Worm (Caenorhabditis elegans): ENCODE measurements around the gene T19B10.5.

The T19B10.5 gene

DNA sequence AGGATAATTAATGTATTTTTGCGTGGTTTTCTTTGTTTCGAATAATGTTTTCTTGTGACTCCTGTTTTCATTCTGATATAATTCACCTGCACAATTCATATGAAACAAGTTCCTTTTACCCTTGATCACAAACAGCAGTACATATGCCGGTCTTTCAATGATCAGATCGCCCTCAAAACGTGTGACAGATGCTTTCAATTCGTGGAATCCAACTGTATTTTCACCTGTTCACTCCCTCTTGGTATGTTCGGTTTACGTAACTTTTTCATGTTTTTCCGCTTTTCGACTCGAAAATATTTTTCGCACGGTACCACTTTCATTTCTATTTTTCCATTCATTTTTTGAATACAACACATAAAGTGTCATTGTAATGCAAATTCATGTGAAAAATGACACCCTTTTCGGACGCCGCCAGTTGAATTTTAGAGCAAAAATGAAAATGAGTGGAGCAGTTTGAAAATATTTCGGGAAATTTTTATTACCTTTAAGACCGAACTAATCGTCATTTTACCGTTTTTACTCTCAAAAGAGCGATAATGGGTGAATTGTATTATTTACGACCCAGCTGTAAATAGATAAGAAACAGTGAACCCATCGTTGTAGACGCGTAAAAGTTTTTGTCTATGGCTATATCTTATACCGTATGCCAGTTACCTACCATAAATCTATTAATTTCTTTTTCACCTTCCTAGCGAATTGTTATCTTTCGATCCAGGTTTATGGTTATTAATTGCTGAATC lies 32.5 kb upstream of the T19B10.5 start, which contains the start of gene K10D6.4:
Gene K10D6.4, plus strand, starts transcription at position 100 of the 740 bp plus-strand sequence.
- TF ChIP-seq tbx-11 (GFP tag; IDR thresholded peaks at IDR 0.05) = no peak
- no peak for TF ChIP-seq pes-1 (GFP tag; IDR thresholded peaks at IDR 0.05)
- TF ChIP-seq ets-7 (tag; optimal IDR thresholded peaks at IDR 0.05) = no peak
- no peak for TF ChIP-seq tra-4 (tag; optimal IDR thresholded peaks at IDR 0.05)

DNA sequence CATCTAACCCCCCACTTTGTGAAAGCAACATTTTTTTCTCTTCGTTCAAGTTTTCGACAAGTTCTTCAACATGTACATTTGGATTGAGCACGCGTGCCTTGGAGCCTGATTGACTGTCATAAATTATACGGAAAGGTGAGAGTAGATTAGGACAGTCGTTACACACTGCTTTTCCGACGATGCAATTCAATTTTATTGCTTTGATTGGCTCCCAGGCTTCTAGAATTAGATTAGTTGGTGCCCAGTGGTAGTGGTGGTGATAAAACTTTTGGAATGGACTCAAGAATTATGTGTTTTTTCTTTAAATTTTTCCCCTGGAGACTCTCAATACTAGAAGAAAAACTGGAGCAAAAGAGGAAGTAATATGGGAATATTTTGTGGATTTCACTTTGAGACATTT lies 30.0 kb upstream of the T19B10.5 start:
- TF ChIP-seq hmg-4 (GFP tag; optimal IDR thresholded peaks at IDR 0.05) (no peak), pes-1 (GFP tag; IDR thresholded peaks at IDR 0.05) (no peak), B0310.2 (tag; optimal IDR thresholded peaks at IDR 0.05) (no peak), sea-1 (GFP tag; conservative IDR thresholded peaks at IDR 0.05) (no peak), flt-1 (GFP tag; IDR thresholded peaks at IDR 0.05) (no peak), tbx-11 (GFP tag; IDR thresholded peaks at IDR 0.05) (no peak), scrt-1 (GFP tag; IDR thresholded peaks at IDR 0.05) (no peak), tra-4 (tag; optimal IDR thresholded peaks at IDR 0.05) (no peak), tbx-37 (GFP tag; conservative IDR thresholded peaks at IDR 0.05) (no peak), ceh-13 (GFP tag; optimal IDR thresholded peaks at IDR 0.05) (no peak), ama-1 (optimal IDR thresholded peaks at IDR 0.05) (no peak), aly-1 (tag; optimal IDR thresholded peaks at IDR 0.05) (no peak), hmbx-1 (tag; optimal IDR thresholded peaks at IDR 0.05) (no peak), ets-7 (tag; optimal IDR thresholded peaks at IDR 0.05) (no peak)

DNA sequence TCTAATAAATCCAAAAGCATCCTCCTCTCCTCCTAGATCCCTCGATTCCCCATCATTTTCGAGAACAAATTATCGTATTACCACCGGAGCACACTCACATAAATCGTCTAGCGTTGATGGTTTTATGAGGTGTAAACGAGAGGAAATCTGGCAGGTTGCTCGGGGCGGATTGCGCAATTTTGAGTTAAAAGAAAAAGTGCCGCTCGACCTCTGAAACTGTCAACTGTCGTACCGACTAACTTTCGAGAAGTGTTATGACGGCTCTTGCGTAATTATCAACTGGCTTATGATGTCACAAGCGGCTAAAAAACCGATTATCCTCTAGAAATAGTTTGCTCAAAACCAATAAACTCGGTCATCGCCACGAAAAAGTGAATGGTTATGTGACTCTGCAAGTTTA lies 28.0 kb upstream of the T19B10.5 start:
- TF ChIP-seq sea-1 (GFP tag; conservative IDR thresholded peaks at IDR 0.05) = no peak
- TF ChIP-seq aly-1 (tag; optimal IDR thresholded peaks at IDR 0.05) = no peak
- TF ChIP-seq ceh-13 (GFP tag; optimal IDR thresholded peaks at IDR 0.05) = no peak
- TF ChIP-seq hnd-1 (tag; optimal IDR thresholded peaks at IDR 0.05) = no peak
- TF ChIP-seq tbx-37 (GFP tag; conservative IDR thresholded peaks at IDR 0.05) = no peak
- no peak for TF ChIP-seq F13C5.2 (tag; optimal IDR thresholded peaks at IDR 0.05)
- no peak for TF ChIP-seq ets-7 (tag; optimal IDR thresholded peaks at IDR 0.05)
- no peak for TF ChIP-seq B0310.2 (tag; optimal IDR thresholded peaks at IDR 0.05)
- no peak for TF ChIP-seq scrt-1 (GFP tag; IDR thresholded peaks at IDR 0.05)

DNA sequence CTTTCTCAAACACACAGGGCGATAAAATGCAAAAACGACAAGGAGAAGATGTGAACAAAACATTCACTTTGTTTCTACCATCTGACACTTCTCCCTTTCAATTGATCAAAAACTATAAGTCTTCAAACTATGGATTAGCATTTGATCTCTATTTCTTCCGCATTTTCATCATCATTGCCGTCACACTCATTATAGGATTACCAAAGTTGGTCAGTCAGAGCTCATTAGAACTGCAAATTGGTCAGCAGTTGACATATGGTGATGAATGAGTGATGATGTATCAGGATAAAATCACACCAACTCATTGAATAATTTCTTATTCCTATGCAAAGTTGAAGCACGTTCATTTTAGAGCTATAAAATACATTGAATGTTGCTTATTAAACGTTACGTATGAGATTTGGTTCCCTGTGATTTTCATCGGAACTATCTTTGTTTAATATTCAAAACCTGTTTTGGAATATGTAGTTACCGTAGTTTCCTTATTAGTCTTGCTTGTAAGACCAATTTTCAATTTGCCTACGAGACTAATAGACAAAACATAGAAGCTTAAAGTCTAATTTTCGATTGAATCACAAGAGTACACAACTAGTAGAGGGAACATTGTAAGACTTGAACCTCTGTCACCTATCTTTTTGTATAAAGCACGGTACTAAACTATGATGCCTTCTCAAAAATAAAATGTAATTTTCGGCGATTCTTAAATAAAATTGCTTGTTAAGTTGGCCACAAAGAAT lies 24.8 kb upstream of the T19B10.5 start:
- no peak for TF ChIP-seq aly-1 (tag; optimal IDR thresholded peaks at IDR 0.05)
- TF ChIP-seq tbx-11 (GFP tag; IDR thresholded peaks at IDR 0.05) = no peak
- no peak for TF ChIP-seq sea-1 (GFP tag; conservative IDR thresholded peaks at IDR 0.05)
- TF ChIP-seq F13C5.2 (tag; optimal IDR thresholded peaks at IDR 0.05) = no peak
- no peak for TF ChIP-seq hmg-4 (GFP tag; optimal IDR thresholded peaks at IDR 0.05)
- no peak for TF ChIP-seq ceh-13 (GFP tag; optimal IDR thresholded peaks at IDR 0.05)
- no peak for TF ChIP-seq ets-7 (tag; optimal IDR thresholded peaks at IDR 0.05)
- TF ChIP-seq hmbx-1 (tag; optimal IDR thresholded peaks at IDR 0.05) = no peak
- no peak for TF ChIP-seq ceh-36 (tag; optimal IDR thresholded peaks at IDR 0.05)
- TF ChIP-seq B0310.2 (tag; optimal IDR thresholded peaks at IDR 0.05) = no peak
- TF ChIP-seq tra-4 (tag; optimal IDR thresholded peaks at IDR 0.05) = no peak
- TF ChIP-seq ama-1 (optimal IDR thresholded peaks at IDR 0.05) = no peak
- TF ChIP-seq flt-1 (GFP tag; IDR thresholded peaks at IDR 0.05) = no peak

DNA sequence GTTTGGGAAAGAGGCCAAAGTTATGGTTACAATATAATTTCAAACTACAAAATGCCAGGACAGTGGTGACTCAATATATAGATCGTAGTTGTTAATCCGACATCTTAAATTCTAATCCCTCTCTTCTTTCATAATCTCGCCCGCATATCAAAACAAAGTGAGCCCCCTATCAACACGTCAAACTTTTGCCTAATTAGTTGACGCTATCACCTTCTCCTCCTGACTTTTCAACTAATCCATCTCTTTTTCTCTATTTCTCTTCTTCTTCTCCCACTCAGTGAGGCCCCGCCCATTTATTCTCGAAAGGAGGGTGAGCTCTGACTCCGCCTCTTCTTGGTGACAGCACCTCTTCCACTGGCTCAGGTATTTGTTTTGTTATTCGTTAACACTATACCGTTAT lies 23.1 kb upstream of the T19B10.5 start:
- peak; percentile 19 for TF ChIP-seq ceh-36 (tag; optimal IDR thresholded peaks at IDR 0.05)
- no peak for TF ChIP-seq tbx-37 (GFP tag; conservative IDR thresholded peaks at IDR 0.05)

DNA sequence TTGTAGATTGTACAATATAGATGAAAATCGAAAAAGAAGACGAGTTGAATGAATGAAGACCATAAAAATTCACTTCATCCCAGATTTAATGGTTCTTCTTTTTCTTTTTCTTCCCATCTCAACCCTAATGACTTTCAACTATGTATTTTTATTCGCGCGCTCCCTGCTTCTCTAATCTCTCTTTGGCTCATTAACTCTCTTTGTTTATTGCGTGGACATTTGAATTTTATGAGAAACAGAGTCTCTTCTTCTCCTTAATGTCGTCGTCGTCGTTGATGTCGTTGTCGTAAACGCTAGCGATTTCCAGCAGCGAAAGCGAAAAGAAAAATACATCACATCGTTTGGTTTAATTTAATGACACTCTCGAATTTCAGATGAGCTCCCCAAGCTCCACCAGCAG lies 19.9 kb upstream of the T19B10.5 start:
- TF ChIP-seq ceh-36 (tag; optimal IDR thresholded peaks at IDR 0.05) (no peak), flt-1 (GFP tag; IDR thresholded peaks at IDR 0.05) (no peak), hnd-1 (tag; optimal IDR thresholded peaks at IDR 0.05) (no peak), aly-1 (tag; optimal IDR thresholded peaks at IDR 0.05) (no peak)

DNA sequence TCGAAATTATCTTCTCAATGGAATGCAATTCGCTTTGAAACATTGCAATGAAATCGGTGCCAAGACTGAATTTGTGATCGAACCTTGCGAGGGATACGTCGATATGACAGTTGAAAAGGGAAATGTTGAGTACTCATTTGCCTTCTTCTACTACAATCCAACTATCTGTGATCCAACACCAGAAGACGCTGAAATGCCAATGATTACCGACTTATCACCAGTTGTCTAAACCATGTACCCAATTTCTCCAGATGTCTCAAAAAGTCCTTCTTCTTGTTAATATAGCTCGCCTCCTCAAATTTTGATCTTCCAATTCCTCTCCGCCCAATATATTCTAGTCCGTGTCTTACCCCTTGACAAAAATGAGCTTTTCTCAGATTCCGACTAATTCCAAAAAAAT lies 18.3 kb upstream of the T19B10.5 start:
- TF ChIP-seq aly-1 (tag; optimal IDR thresholded peaks at IDR 0.05) (no peak), ets-7 (tag; optimal IDR thresholded peaks at IDR 0.05) (no peak), ceh-36 (tag; optimal IDR thresholded peaks at IDR 0.05) (no peak), hmg-4 (GFP tag; optimal IDR thresholded peaks at IDR 0.05) (no peak), F13C5.2 (tag; optimal IDR thresholded peaks at IDR 0.05) (no peak), sea-1 (GFP tag; conservative IDR thresholded peaks at IDR 0.05) (no peak), ceh-13 (GFP tag; optimal IDR thresholded peaks at IDR 0.05) (no peak), tra-4 (tag; optimal IDR thresholded peaks at IDR 0.05) (no peak), flt-1 (GFP tag; IDR thresholded peaks at IDR 0.05) (no peak), tbx-11 (GFP tag; IDR thresholded peaks at IDR 0.05) (no peak), hmbx-1 (tag; optimal IDR thresholded peaks at IDR 0.05) (no peak), scrt-1 (GFP tag; IDR thresholded peaks at IDR 0.05) (no peak), hnd-1 (tag; optimal IDR thresholded peaks at IDR 0.05) (no peak)

DNA sequence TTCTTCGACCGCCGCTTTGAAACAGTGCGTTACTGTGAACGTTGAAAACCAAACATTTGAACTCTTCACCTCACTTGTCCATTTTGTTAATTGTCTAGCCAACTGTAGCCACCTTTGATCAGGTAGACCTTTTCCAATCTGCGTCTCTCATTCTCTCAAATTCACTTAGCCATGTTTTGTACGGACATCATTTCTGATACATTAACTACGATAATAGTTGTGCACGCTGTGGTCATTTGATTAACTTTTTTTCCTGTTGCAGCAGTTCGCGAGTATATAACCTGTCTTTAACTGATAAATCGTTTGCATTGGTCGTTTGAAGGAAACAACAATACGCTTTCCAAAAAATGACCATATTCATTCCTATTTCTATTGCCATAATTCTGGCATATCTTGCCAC lies 17.1 kb upstream of the T19B10.5 start, which contains the start of gene cyp-29A2:
Gene cyp-29A2, plus strand, starts transcription at position 190 of the 400 bp plus-strand sequence.
- TF ChIP-seq hmg-4 (GFP tag; optimal IDR thresholded peaks at IDR 0.05) = no peak
- no peak for TF ChIP-seq hmbx-1 (tag; optimal IDR thresholded peaks at IDR 0.05)
- no peak for TF ChIP-seq flt-1 (GFP tag; IDR thresholded peaks at IDR 0.05)

All from whole organism, early embryonic.